Worm (Caenorhabditis elegans): ENCODE measurements around the gene srlf-3.

ce11 chrIV:8532796-8533195 lies 45.5 kb downstream of the srlf-3 start:
- TF ChIP-seq aly-1 (tag; optimal IDR thresholded peaks at IDR 0.05) (no peak), ceh-13 (GFP tag; optimal IDR thresholded peaks at IDR 0.05) (no peak)

Measured in whole organism, early embryonic.